Worm (Caenorhabditis elegans) whole organism, L2 larva: ENCODE results near the gene M106.2.

Source experiments
- C34F6.9 ChIP-seq: fragments of 150-350 bp; optimal IDR thresholded peaks from 2 replicates; lab custom pipeline; 2014; ENCODE audit warnings: missing biosample characterization, missing genetic modification characterization
- ama-1 ChIP-seq: fragments of 150-350 bp; optimal IDR thresholded peaks from 2 replicates; lab custom pipeline; 2018; ENCODE audit warnings: inconsistent platforms
- elt-3 ChIP-seq: sonication (generic microtip); optimal IDR thresholded peaks from 2 replicates; lab custom pipeline; 2017; ENCODE audit warnings: missing biosample characterization, missing genetic modification characterization
- fos-1 ChIP-seq: fragments of 150-350 bp; optimal IDR thresholded peaks from 2 replicates; lab custom pipeline; 2014; ENCODE audit warnings: missing biosample characterization, missing genetic modification characterization
- lin-39 ChIP-seq: fragments of 150-350 bp; optimal IDR thresholded peaks from 2 replicates; lab custom pipeline; 2014; ENCODE audit warnings: missing biosample characterization, missing genetic modification reagents, missing genetic modification characterization
- lsy-2 ChIP-seq, 2 experiments: fragments of 150-350 bp in 1 of 2; sonication (generic microtip) in 1 of 2; optimal IDR thresholded peaks; 2 replicates each; lab custom pipeline; 2014 to 2017; ENCODE audit warnings: missing biosample characterization in 2 of 2, missing genetic modification characterization in 2 of 2
- nhr-11 ChIP-seq: fragments of 150-350 bp; optimal IDR thresholded peaks from 2 replicates; lab custom pipeline; 2014; ENCODE audit warnings: missing biosample characterization, missing genetic modification characterization
- nhr-23 ChIP-seq: fragments of 150-350 bp; optimal IDR thresholded peaks from 2 replicates; lab custom pipeline; 2014; ENCODE audit warnings: missing biosample characterization, missing genetic modification reagents, missing genetic modification characterization
- nhr-77 ChIP-seq: fragments of 150-350 bp; optimal IDR thresholded peaks from 2 replicates; lab custom pipeline; 2014; ENCODE audit warnings: missing biosample characterization, missing genetic modification characterization

ce11 chrII:10849903-10850302 lies at the start of gene M106.2:
- TF ChIP-seq C34F6.9 (tag; lab: Kevin White, UChicago) (no peak), ama-1 (lab: Kevin White, UChicago) (no peak), elt-3 (no peak), nhr-77 (tag; lab: Kevin White, UChicago) (no peak), lsy-2 (tag; optimal IDR thresholded peaks at IDR 0.05; lab: Kevin White, UChicago) (no peak), nhr-11 (no peak), nhr-23 (tag; lab: Kevin White, UChicago) (no peak), lin-39 (tag; lab: Kevin White, UChicago) (no peak), fos-1 (tag; lab: Kevin White, UChicago) (no peak)
